Fruit fly (Drosophila melanogaster) whole organism, embryonic: ENCODE measurements around the gene Inx3.
A peak's percentile ranks its signal among the peaks of the same experiment; 100 is the strongest.

Source experiments
- Ada2b ChIP-seq: fragments of 200-800 bp; sonication (Bioruptor generic); IDR thresholded peaks from 2 replicates; pipeline ENCODE4 v1.3.6; 2022; ENCODE audit warnings: missing biosample characterization, missing genetic modification characterization
- Adf1 ChIP-seq: fragments of 200-800 bp; sonication (Bioruptor generic); IDR thresholded peaks from 2 replicates; pipeline ENCODE4 v1.3.6; 2022; ENCODE audit warnings: missing biosample characterization, missing genetic modification characterization
- Atf-2 ChIP-seq: fragments of 200-800 bp; sonication (Bioruptor generic); optimal IDR thresholded peaks from 2 replicates; lab custom pipeline; 2016; ENCODE audit warnings: missing biosample characterization, missing genetic modification characterization
- BEAF-32 ChIP-seq: fragments of 200-800 bp; sonication (Bioruptor generic); optimal IDR thresholded peaks from 3 replicates; lab custom pipeline; 2017; ENCODE audit warnings: missing biosample characterization, missing genetic modification characterization, mild to moderate bottlenecking, moderate library complexity, missing genetic modification reagents
- CG10267 ChIP-seq: fragments of 200-800 bp; sonication (Bioruptor generic); optimal IDR thresholded peaks from 2 replicates; lab custom pipeline; 2018; ENCODE audit warnings: missing biosample characterization, mild to moderate bottlenecking, missing genetic modification characterization, moderate library complexity
- CG10274 ChIP-seq: fragments of 200-800 bp; sonication (Bioruptor generic); optimal IDR thresholded peaks from 3 replicates; lab custom pipeline; 2017; ENCODE audit warnings: missing biosample characterization, mild to moderate bottlenecking, missing genetic modification characterization
- CG10431 ChIP-seq: fragments of 200-800 bp; sonication (Bioruptor generic); optimal IDR thresholded peaks from 3 replicates; lab custom pipeline; 2018; ENCODE audit warnings: missing biosample characterization, mild to moderate bottlenecking, missing genetic modification characterization
- CG12219 ChIP-seq: fragments of 200-800 bp; sonication (Bioruptor generic); optimal IDR thresholded peaks from 3 replicates; lab custom pipeline; 2018; ENCODE audit warnings: missing biosample characterization, mild to moderate bottlenecking, missing genetic modification characterization
- CG14014 ChIP-seq: fragments of 200-800 bp; sonication (Bioruptor generic); IDR thresholded peaks from 2 replicates; pipeline ENCODE4 v1.3.6; 2022; ENCODE audit warnings: missing biosample characterization, missing genetic modification characterization
- CG14441 ChIP-seq: fragments of 200-800 bp; sonication (Bioruptor generic); IDR thresholded peaks from 2 replicates; pipeline ENCODE4 v1.3.6; 2022; ENCODE audit warnings: missing biosample characterization, missing genetic modification characterization
- CG16779 ChIP-seq: fragments of 200-800 bp; sonication (Bioruptor generic); IDR thresholded peaks from 2 replicates; pipeline ENCODE4 v1.3.6; 2022; ENCODE audit warnings: missing biosample characterization, missing genetic modification characterization
- CG30020 ChIP-seq: fragments of 200-800 bp; optimal IDR thresholded peaks from 2 replicates; lab custom pipeline; 2019; ENCODE audit warnings: missing biosample characterization, mild to moderate bottlenecking, missing genetic modification characterization, moderate library complexity
- CG32767 ChIP-seq: fragments of 200-800 bp; sonication (Bioruptor generic); IDR thresholded peaks from 2 replicates; pipeline ENCODE4 v1.3.6; 2022; ENCODE audit warnings: missing biosample characterization, missing genetic modification characterization
- CG34224 ChIP-seq: fragments of 200-800 bp; sonication (Bioruptor generic); IDR thresholded peaks from 3 replicates; pipeline ENCODE4 v1.3.6; 2022; ENCODE audit warnings: missing biosample characterization, missing genetic modification characterization; ENCODE audit not compliant: partially characterized antibody
- CG34422 ChIP-seq: fragments of 200-800 bp; sonication (Bioruptor generic); IDR thresholded peaks from 3 replicates; pipeline ENCODE4 v1.3.6; 2022; ENCODE audit warnings: missing biosample characterization, missing genetic modification characterization
- CG3838 ChIP-seq: fragments of 200-800 bp; sonication (Bioruptor generic); optimal IDR thresholded peaks from 3 replicates; lab custom pipeline; 2016; ENCODE audit warnings: missing biosample characterization, missing genetic modification characterization
- CG4404 ChIP-seq: fragments of 200-800 bp; sonication (Bioruptor generic); IDR thresholded peaks from 2 replicates; pipeline ENCODE4 v1.3.6; 2022; ENCODE audit warnings: missing biosample characterization, missing genetic modification characterization
- CG4617 ChIP-seq: fragments of 200-800 bp; sonication (Bioruptor generic); optimal IDR thresholded peaks from 3 replicates; lab custom pipeline; 2016; ENCODE audit warnings: missing biosample characterization, missing genetic modification characterization, borderline replicate concordance
- CG4820 ChIP-seq: fragments of 200-800 bp; sonication (Bioruptor generic); optimal IDR thresholded peaks from 3 replicates; lab custom pipeline; 2016; ENCODE audit warnings: missing biosample characterization, missing genetic modification characterization
- CG6272 ChIP-seq: fragments of 200-800 bp; sonication (Bioruptor generic); IDR thresholded peaks from 2 replicates; pipeline ENCODE4 v1.3.6; 2022; ENCODE audit warnings: missing biosample characterization, missing genetic modification characterization
- CG6813 ChIP-seq: fragments of 200-800 bp; sonication (Bioruptor generic); optimal IDR thresholded peaks from 2 replicates; lab custom pipeline; 2017; ENCODE audit warnings: missing biosample characterization, missing genetic modification characterization, mild to moderate bottlenecking, moderate library complexity, missing genetic modification reagents
- CG7372 ChIP-seq: fragments of 200-800 bp; sonication (Bioruptor generic); IDR thresholded peaks from 2 replicates; pipeline ENCODE4 v1.3.6; 2022; ENCODE audit warnings: missing biosample characterization, missing genetic modification characterization
- CG8290 ChIP-seq, 3 experiments: fragments of 200-800 bp; sonication (Bioruptor generic); optimal IDR thresholded peaks; 2 replicates each; lab custom pipeline; 2016 to 2019; ENCODE audit warnings: missing biosample characterization in 3 of 3, missing genetic modification characterization in 3 of 3, mild to moderate bottlenecking in 2 of 3, moderate library complexity in 1 of 3
- CG8388 ChIP-seq: fragments of 200-800 bp; sonication (Bioruptor generic); optimal IDR thresholded peaks from 2 replicates; lab custom pipeline; 2019; ENCODE audit warnings: missing biosample characterization, mild to moderate bottlenecking, missing genetic modification characterization, moderate library complexity
- CG8478 ChIP-seq: fragments of >200 bp; optimal IDR thresholded peaks from 2 replicates; lab custom pipeline; 2018
- CG9932 ChIP-seq: fragments of 200-800 bp; sonication (Bioruptor generic); IDR thresholded peaks from 2 replicates; pipeline ENCODE4 v1.3.6; 2022; ENCODE audit warnings: missing biosample characterization, missing genetic modification characterization
- Dip2 ChIP-seq: fragments of 200-800 bp; sonication (Bioruptor generic); IDR thresholded peaks from 2 replicates; pipeline ENCODE4 v1.3.6; 2022; ENCODE audit warnings: missing biosample characterization, missing genetic modification characterization
- Dip3 ChIP-seq: fragments of 200-800 bp; sonication (Bioruptor generic); optimal IDR thresholded peaks from 3 replicates; lab custom pipeline; 2016; ENCODE audit warnings: missing biosample characterization, missing genetic modification characterization
- Fer3 ChIP-seq: fragments of 200-800 bp; sonication (Bioruptor generic); optimal IDR thresholded peaks from 2 replicates; lab custom pipeline; 2018; ENCODE audit warnings: missing biosample characterization, mild to moderate bottlenecking, missing genetic modification characterization, moderate library complexity
- Hsf ChIP-seq: fragments of 200-800 bp; sonication (Bioruptor generic); optimal IDR thresholded peaks from 3 replicates; lab custom pipeline; 2016; ENCODE audit warnings: missing biosample characterization, missing genetic modification characterization
- MTF-1 ChIP-seq: fragments of 200-800 bp; sonication (Bioruptor generic); optimal IDR thresholded peaks from 2 replicates; lab custom pipeline; 2018; ENCODE audit warnings: missing biosample characterization, mild to moderate bottlenecking, missing genetic modification characterization, borderline replicate concordance
- Mad ChIP-seq: fragments of 200-800 bp; sonication (Bioruptor generic); optimal IDR thresholded peaks from 2 replicates; lab custom pipeline; 2016; ENCODE audit warnings: missing biosample characterization, missing genetic modification characterization
- Stat92E ChIP-seq, 3 experiments: fragments of >200 bp in 2 of 3; fragments of 200-800 bp in 1 of 3; sonication (Bioruptor generic) in 1 of 3; optimal IDR thresholded peaks; 2 replicates each; lab custom pipeline; 2017 to 2019; ENCODE audit warnings: missing biosample characterization in 3 of 3, missing genetic modification characterization in 3 of 3, mild to moderate bottlenecking in 1 of 3, moderate library complexity in 1 of 3
- Taf1 ChIP-seq: fragments of 200-800 bp; sonication (Bioruptor generic); IDR thresholded peaks from 2 replicates; pipeline ENCODE4 v1.3.6; 2022; ENCODE audit warnings: missing biosample characterization, missing genetic modification characterization
- amos ChIP-seq: fragments of 200-800 bp; sonication (Bioruptor generic); IDR thresholded peaks from 2 replicates; pipeline ENCODE4 v1.3.6; 2022; ENCODE audit warnings: missing biosample characterization, missing genetic modification characterization; ENCODE audit not compliant: partially characterized antibody
- ato ChIP-seq: fragments of 200-800 bp; sonication (Bioruptor generic); IDR thresholded peaks from 2 replicates; pipeline ENCODE4 v1.3.6; 2022; ENCODE audit warnings: missing biosample characterization, missing genetic modification characterization; ENCODE audit not compliant: partially characterized antibody
- cg ChIP-seq: fragments of 200-800 bp; sonication (Bioruptor generic); optimal IDR thresholded peaks from 3 replicates; lab custom pipeline; 2019; ENCODE audit warnings: missing biosample characterization, mild to moderate bottlenecking, missing genetic modification characterization, moderate library complexity
- dm ChIP-seq: fragments of 200-800 bp; sonication (Bioruptor generic); optimal IDR thresholded peaks from 3 replicates; lab custom pipeline; 2016; ENCODE audit warnings: missing biosample characterization, missing genetic modification characterization
- eve ChIP-seq, 2 experiments: fragments of >200 bp; optimal IDR thresholded peaks; 2 replicates each; lab custom pipeline; 2017; ENCODE audit warnings: missing biosample characterization in 2 of 2, missing genetic modification characterization in 2 of 2
- lbe ChIP-seq: fragments of 200-800 bp; sonication (Bioruptor generic); optimal IDR thresholded peaks from 2 replicates; lab custom pipeline; 2016; ENCODE audit warnings: missing biosample characterization, mild to moderate bottlenecking, missing genetic modification characterization
- mld ChIP-seq: fragments of 200-800 bp; sonication (Bioruptor generic); IDR thresholded peaks from 3 replicates; pipeline ENCODE4 v1.3.6; 2022; ENCODE audit warnings: missing biosample characterization, missing genetic modification characterization; ENCODE audit not compliant: partially characterized antibody
- oc ChIP-seq: fragments of 200-800 bp; sonication (Bioruptor generic); optimal IDR thresholded peaks from 2 replicates; lab custom pipeline; 2018; ENCODE audit warnings: missing biosample characterization, mild to moderate bottlenecking, missing genetic modification characterization, moderate library complexity
- pan ChIP-seq, 4 experiments: fragments of >200 bp in 3 of 4; fragments of 200-800 bp in 1 of 4; sonication (Bioruptor generic) in 1 of 4; optimal IDR thresholded peaks in 3 of 4; IDR thresholded peaks in 1 of 4; 2 replicates each; pipeline versions ENCODE4 v1.3.6 to Lab custom; 2017 to 2022; ENCODE audit warnings: missing biosample characterization in 2 of 4, missing genetic modification characterization in 2 of 4, mixed read lengths in 1 of 4
- pita ChIP-seq: fragments of 200-800 bp; sonication (Bioruptor generic); optimal IDR thresholded peaks from 2 replicates; lab custom pipeline; 2017; ENCODE audit warnings: missing biosample characterization, mild to moderate bottlenecking, missing genetic modification characterization
- ranshi ChIP-seq: fragments of 200-800 bp; sonication (Bioruptor generic); IDR thresholded peaks from 2 replicates; pipeline ENCODE4 v1.3.6; 2022; ENCODE audit warnings: missing biosample characterization, missing genetic modification characterization
- tup ChIP-seq: fragments of 200-800 bp; sonication (Bioruptor generic); optimal IDR thresholded peaks from 2 replicates; lab custom pipeline; 2016; ENCODE audit warnings: missing biosample characterization, mild to moderate bottlenecking, missing genetic modification characterization, moderate library complexity
- yki ChIP-seq: fragments of >200 bp; optimal IDR thresholded peaks from 3 replicates; lab custom pipeline; 2018

Inx3 gene

DNA sequence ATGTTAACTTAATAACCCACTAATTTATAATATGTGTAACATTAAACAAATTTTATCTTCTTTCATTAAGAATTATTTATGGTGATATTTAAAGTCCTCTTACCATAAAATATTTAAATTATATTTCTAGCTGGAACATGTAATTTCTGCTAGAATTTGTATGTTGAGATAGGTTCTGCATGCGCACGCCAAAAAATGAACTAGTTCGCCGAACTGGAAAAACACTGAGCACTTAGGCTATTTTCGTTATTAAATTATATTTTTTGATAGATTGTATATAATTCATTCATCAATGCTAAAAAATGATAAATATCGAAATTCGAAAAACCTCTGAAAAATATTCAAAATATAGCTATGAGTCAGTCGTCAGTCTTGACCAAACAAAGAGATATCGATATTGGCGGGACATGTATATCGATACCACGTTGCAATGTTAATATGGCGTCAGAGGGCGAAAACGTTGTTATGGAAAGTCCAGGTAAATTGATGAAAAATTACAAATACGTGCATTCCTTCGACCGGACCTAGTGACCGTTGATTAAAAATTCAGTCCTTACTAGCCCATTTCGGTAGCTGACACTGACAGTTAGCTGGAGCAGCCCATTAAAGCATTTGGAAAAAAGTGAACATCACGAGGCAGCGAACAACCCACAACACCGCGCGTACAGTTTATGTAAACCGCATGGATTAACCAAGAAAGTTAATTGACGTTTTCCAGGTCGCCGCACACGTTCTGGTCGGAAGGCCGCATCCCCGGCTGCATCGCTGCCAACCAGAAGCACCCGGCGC is 47.4 kb downstream of the Inx3 start, which contains the start of gene Prp39 (continued):
- TF ChIP-seq CG9932 (GFP tag; lab: Robert Waterston, UW) (peak; percentile 64), CG6272 (GFP tag; lab: Robert Waterston, UW) (0 out of 2 replicates have a peak, but pooled peaks have one; percentile 9), CG4404 (GFP tag; lab: Robert Waterston, UW) (no peak; the same call in 1 of the 2 replicates), CG8388 (GFP tag; lab: Kevin White, UChicago) (peak; percentile 10), CG10431 (GFP tag; lab: Kevin White, UChicago) (no peak), CG7372 (peak; percentile 21; the same call in 1 of the 2 replicates), CG14441 (GFP tag; lab: Robert Waterston, UW) (peak; percentile 55; the same call in 1 of the 2 replicates), Atf-2 (GFP tag; lab: Kevin White, UChicago) (no peak), CG4617 (GFP tag; lab: Kevin White, UChicago) (peak; percentile 50), CG3838 (no peak), ato (GFP tag; lab: Robert Waterston, UW) (peak; percentile 51; the same call in 1 of the 2 replicates), amos (peak; percentile 72), pita (GFP tag; lab: Kevin White, UChicago) (no peak), CG34224 (GFP tag; lab: Robert Waterston, UW) (peak; percentile 79), Dip3 (GFP tag; lab: Kevin White, UChicago) (no peak), oc (tag; lab: Kevin White, UChicago) (no peak), dm (peak; percentile 55), Hsf (GFP tag; lab: Kevin White, UChicago) (peak; percentile 25), ranshi (GFP tag; lab: Robert Waterston, UW) (peak; percentile 43; the same call in 1 of the 2 replicates), Adf1 (GFP tag; lab: Robert Waterston, UW) (0 out of 2 replicates have a peak, but pooled peaks have one; percentile 15), CG6813 (GFP tag; lab: Kevin White, UChicago) (no peak), BEAF-32 (GFP tag; lab: Kevin White, UChicago) (peak; percentile 75), Fer3 (peak; percentile 15), Dip2 (GFP tag; lab: Robert Waterston, UW) (no peak), CG32767 (GFP tag; lab: Robert Waterston, UW) (0 out of 2 replicates have a peak, but pooled peaks have one; percentile 30), CG4820 (no peak), mld (GFP tag; lab: Robert Waterston, UW) (peak; percentile 63; the same call in 2 of the 3 replicates), CG10267 (peak; percentile 16), Ada2b (peak; percentile 29; the same call in 1 of the 2 replicates), pan (optimal IDR thresholded peaks at IDR 0.05; lab: Kevin White, UChicago) (no peak), pan (GFP tag; optimal IDR thresholded peaks at IDR 0.05 in 1 of 2, IDR thresholded peaks at IDR 0.05 in 1 of 2) (peak in 1 of 2 experiments; percentile 55), CG16779 (no peak), CG12219 (GFP tag; lab: Kevin White, UChicago) (no peak), Mad (GFP tag; lab: Kevin White, UChicago) (no peak), cg (GFP tag; lab: Kevin White, UChicago) (no peak), tup (no peak), lbe (GFP tag; lab: Kevin White, UChicago) (no peak), CG10274 (no peak), Taf1 (GFP tag; lab: Robert Waterston, UW) (0 out of 2 replicates have a peak, but pooled peaks have one; percentile 20), CG14014 (GFP tag; lab: Robert Waterston, UW) (peak; percentile 46; the same call in 1 of the 2 replicates), CG8478 (lab: Kevin White, UChicago) (no peak), MTF-1 (GFP tag; lab: Kevin White, UChicago) (no peak), eve (GFP tag; optimal IDR thresholded peaks at IDR 0.05; lab: Kevin White, UChicago) (no peak), CG8290 (GFP tag; optimal IDR thresholded peaks at IDR 0.05; lab: Kevin White, UChicago) (no peak), CG8290 (tag; optimal IDR thresholded peaks at IDR 0.05; lab: Kevin White, UChicago) (no peak), CG34422 (peak; percentile 60), CG30020 (tag; lab: Kevin White, UChicago) (peak; percentile 10), Stat92E (GFP tag; optimal IDR thresholded peaks at IDR 0.05; lab: Kevin White, UChicago) (no peak), yki (no peak)
